Worm (Caenorhabditis elegans) whole organism, L3 larva: ENCODE measurements around the gene ints-11.
A peak's percentile ranks its signal among the peaks of the same experiment; 100 is the strongest.

Experiments used
- ZK546.5 ChIP-seq: sonication (generic microtip); optimal IDR thresholded peaks from 2 replicates; lab custom pipeline; 2017; ENCODE audit warnings: missing biosample characterization, missing genetic modification characterization
- ceh-16 ChIP-seq: sonication (generic microtip); optimal IDR thresholded peaks from 2 replicates; lab custom pipeline; 2017; ENCODE audit warnings: missing biosample characterization, missing genetic modification characterization
- ceh-28 ChIP-seq: fragments of 150-350 bp; optimal IDR thresholded peaks from 2 replicates; lab custom pipeline; 2014; ENCODE audit warnings: missing biosample characterization, missing genetic modification reagents, missing genetic modification characterization
- ceh-82 ChIP-seq: fragments of 150-350 bp; optimal IDR thresholded peaks from 2 replicates; lab custom pipeline; 2014; ENCODE audit warnings: missing biosample characterization, missing genetic modification characterization
- egl-5 ChIP-seq: fragments of 150-350 bp; optimal IDR thresholded peaks from 2 replicates; lab custom pipeline; 2017; ENCODE audit warnings: missing biosample characterization, missing genetic modification reagents, missing genetic modification characterization, inconsistent platforms
- elt-1 ChIP-seq: fragments of 150-350 bp; optimal IDR thresholded peaks from 2 replicates; lab custom pipeline; 2014; ENCODE audit warnings: missing biosample characterization, missing genetic modification characterization
- elt-2 ChIP-seq: sonication (generic microtip); optimal IDR thresholded peaks from 2 replicates; lab custom pipeline; 2016; ENCODE audit warnings: missing genetic modification reagents, mild to moderate bottlenecking, missing genetic modification characterization, missing compliant biosample characterization
- elt-3 ChIP-seq, 3 experiments: fragments of 150-350 bp in 1 of 3; sonication (generic microtip) in 2 of 3; optimal IDR thresholded peaks; 2 replicates in 2 of 3; 4 replicates in 1 of 3; lab custom pipeline; 2014 to 2017; ENCODE audit warnings: missing biosample characterization in 3 of 3, missing genetic modification characterization in 3 of 3
- eor-1 ChIP-seq, 2 experiments: fragments of 150-350 bp; optimal IDR thresholded peaks; 2 replicates each; lab custom pipeline; 2014 to 2018; ENCODE audit warnings: missing biosample characterization in 2 of 2, missing genetic modification characterization in 2 of 2
- fkh-2 ChIP-seq: fragments of 150-350 bp; optimal IDR thresholded peaks from 2 replicates; lab custom pipeline; 2014; ENCODE audit warnings: missing biosample characterization, missing genetic modification reagents, missing genetic modification characterization
- fos-1 ChIP-seq: fragments of 150-350 bp; optimal IDR thresholded peaks from 2 replicates; lab custom pipeline; 2014; ENCODE audit warnings: missing biosample characterization, missing genetic modification characterization
- jun-1 ChIP-seq: fragments of 150-350 bp; optimal IDR thresholded peaks from 2 replicates; lab custom pipeline; 2014; ENCODE audit warnings: missing biosample characterization, missing genetic modification reagents, missing genetic modification characterization
- lin-15B ChIP-seq: fragments of 150-350 bp; optimal IDR thresholded peaks from 2 replicates; lab custom pipeline; 2014; ENCODE audit warnings: missing biosample characterization, missing genetic modification characterization
- lsy-12 ChIP-seq: sonication (generic microtip); optimal IDR thresholded peaks from 2 replicates; lab custom pipeline; 2016; ENCODE audit warnings: mild to moderate bottlenecking, missing genetic modification characterization, missing compliant biosample characterization
- mdl-1 ChIP-seq: fragments of 150-350 bp; optimal IDR thresholded peaks from 2 replicates; lab custom pipeline; 2014; ENCODE audit warnings: missing biosample characterization, missing genetic modification characterization
- mml-1 ChIP-seq: fragments of 150-350 bp; sonication (generic microtip); optimal IDR thresholded peaks from 3 replicates; lab custom pipeline; 2014; ENCODE audit warnings: missing biosample characterization, missing genetic modification characterization
- nfya-1 ChIP-seq: sonication (generic microtip); optimal IDR thresholded peaks from 2 replicates; lab custom pipeline; 2017; ENCODE audit warnings: missing genetic modification characterization, mild to moderate bottlenecking, missing compliant biosample characterization, antibody characterized with exemption, moderate library complexity; ENCODE audit not compliant: insufficient read depth
- nhr-12 ChIP-seq: fragments of 150-350 bp; optimal IDR thresholded peaks from 2 replicates; lab custom pipeline; 2014; ENCODE audit warnings: missing biosample characterization, missing genetic modification characterization
- nhr-23 ChIP-seq: fragments of 150-350 bp; optimal IDR thresholded peaks from 2 replicates; lab custom pipeline; 2014; ENCODE audit warnings: missing biosample characterization, missing genetic modification reagents, missing genetic modification characterization
- nhr-237 ChIP-seq: fragments of 150-350 bp; optimal IDR thresholded peaks from 2 replicates; lab custom pipeline; 2014; ENCODE audit warnings: missing biosample characterization, missing genetic modification characterization
- nhr-25 ChIP-seq: sonication (generic microtip); optimal IDR thresholded peaks from 2 replicates; lab custom pipeline; 2017; ENCODE audit warnings: missing biosample characterization, missing genetic modification characterization
- nhr-43 ChIP-seq: sonication (generic microtip); optimal IDR thresholded peaks from 2 replicates; lab custom pipeline; 2016; ENCODE audit warnings: mild to moderate bottlenecking, missing genetic modification characterization, missing compliant biosample characterization; ENCODE audit not compliant: poor library complexity, severe bottlenecking
- nhr-67 ChIP-seq: fragments of 150-350 bp; optimal IDR thresholded peaks from 2 replicates; lab custom pipeline; 2014; ENCODE audit warnings: missing biosample characterization, missing genetic modification characterization
- sea-2 ChIP-seq: fragments of 150-350 bp; sonication (generic microtip); optimal IDR thresholded peaks from 4 replicates; lab custom pipeline; 2014; ENCODE audit warnings: missing biosample characterization, missing genetic modification reagents, missing genetic modification characterization
- skn-1 ChIP-seq: fragments of 150-350 bp; optimal IDR thresholded peaks from 2 replicates; lab custom pipeline; 2014; ENCODE audit warnings: missing biosample characterization, missing genetic modification characterization
- snpc-4 ChIP-seq: fragments of 150-350 bp; optimal IDR thresholded peaks from 2 replicates; lab custom pipeline; 2014; ENCODE audit warnings: missing biosample characterization, missing genetic modification characterization
- tbx-2 ChIP-seq: sonication (generic microtip); optimal IDR thresholded peaks from 2 replicates; lab custom pipeline; 2016; ENCODE audit warnings: mild to moderate bottlenecking, missing genetic modification characterization, missing compliant biosample characterization
- ztf-4 ChIP-seq: fragments of 150-350 bp; optimal IDR thresholded peaks from 2 replicates; lab custom pipeline; 2014; ENCODE audit warnings: missing biosample characterization, missing genetic modification characterization

ints-11 gene

DNA sequence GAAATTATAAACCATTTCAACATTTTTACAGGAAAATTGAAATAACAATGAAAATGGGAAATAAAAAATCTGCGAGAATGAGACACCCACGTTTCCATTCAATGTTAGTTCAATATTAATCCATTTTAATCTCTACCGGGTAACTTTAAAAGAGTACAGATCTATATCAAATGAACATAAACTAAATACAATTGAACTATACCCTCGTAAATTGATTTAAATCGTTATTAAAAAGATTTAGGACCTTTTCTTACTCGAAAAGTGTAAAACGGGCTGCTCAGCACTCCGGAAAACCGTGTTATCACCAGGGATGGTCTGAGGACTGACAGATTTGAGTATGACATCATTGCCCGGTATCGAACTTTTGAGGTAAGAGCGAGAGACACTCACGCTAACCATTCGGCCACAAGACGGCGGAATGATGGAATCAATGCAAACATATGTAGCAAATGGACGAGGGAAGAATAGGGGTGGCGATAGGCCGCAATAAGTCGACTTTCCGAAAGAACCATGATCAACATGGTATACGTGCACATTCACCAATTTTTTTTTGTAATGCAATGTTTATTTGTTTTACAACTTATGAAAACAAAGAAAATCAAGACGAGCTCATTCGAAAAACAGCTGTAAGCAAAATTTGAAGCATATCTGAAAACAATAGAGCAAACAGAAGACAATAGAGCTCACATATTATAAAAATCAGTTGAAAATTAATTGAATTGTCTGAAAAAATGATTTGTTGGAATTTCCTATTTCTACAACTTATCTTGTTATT lies 36.2 kb downstream of the ints-11 start, which contains the start of the genes chst-1 and C41C4.9 (continued):
- TF ChIP-seq skn-1 (tag; lab: Kevin White, UChicago): peak; percentile 47
- TF ChIP-seq sea-2 (GFP tag; lab: Kevin White, UChicago): no peak
- no peak for TF ChIP-seq jun-1 (tag; lab: Kevin White, UChicago)
- no peak for TF ChIP-seq nhr-237 (tag; lab: Kevin White, UChicago)
- TF ChIP-seq nhr-12: no peak

DNA sequence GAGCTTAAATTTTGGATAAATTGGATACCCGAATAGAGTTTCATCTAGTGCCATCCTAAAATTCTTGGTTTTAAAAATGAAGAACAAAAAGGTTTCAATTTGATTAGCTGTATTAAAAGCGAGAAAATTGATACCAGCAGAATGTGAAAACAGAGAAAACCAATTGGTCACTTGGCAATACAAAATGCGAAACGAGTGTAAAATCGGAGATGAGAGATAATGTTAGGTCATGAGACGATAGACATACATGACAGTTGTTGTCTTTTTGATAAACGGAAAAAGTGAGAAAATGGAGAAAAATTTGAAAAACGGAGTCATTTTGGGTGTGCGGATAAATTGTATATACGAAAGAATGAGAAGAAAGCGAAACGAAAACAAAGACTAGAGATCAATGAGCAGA lies 38.3 kb downstream of the ints-11 start, which contains the start of gene sfxn-5:
Gene sfxn-5 (minus strand): TSS at position 55 of the 400 bp plus-strand sequence.
- TF ChIP-seq nhr-237 (tag; lab: Kevin White, UChicago) (no peak), nfya-1 (peak; percentile 33), elt-2 (peak; percentile 17)
- TF ChIP-seq, all 47 proteins: peak for 2

DNA sequence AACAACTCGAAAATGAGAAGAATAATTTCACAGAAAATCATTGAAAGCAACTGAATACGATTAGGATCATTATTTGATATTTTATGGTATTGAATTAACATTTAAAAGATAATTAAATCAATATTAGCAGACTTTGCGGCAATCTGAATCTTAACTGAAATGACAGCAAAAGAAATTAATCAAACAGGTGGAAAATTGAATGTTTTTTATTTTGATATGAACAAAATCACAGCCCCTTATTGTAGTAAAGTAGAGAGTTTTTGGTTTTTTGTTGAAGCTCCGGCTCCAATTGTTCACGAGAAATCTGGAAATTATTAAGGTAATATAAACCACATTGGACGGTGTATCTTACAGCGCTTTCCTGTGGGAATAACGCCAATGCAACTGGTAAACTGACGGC lies 41.2 kb downstream of the ints-11 start, which contains the start of gene sre-2:
Gene sre-2 (minus strand): TSS at position 101 of the 400 bp plus-strand sequence.
- TF ChIP-seq ceh-82 (tag; lab: Kevin White, UChicago): no peak
- TF ChIP-seq fos-1 (tag; lab: Kevin White, UChicago): no peak
- no peak for TF ChIP-seq nhr-67 (tag; lab: Kevin White, UChicago)
- TF ChIP-seq ZK546.5 (tag; lab: Kevin White, UChicago): no peak

DNA sequence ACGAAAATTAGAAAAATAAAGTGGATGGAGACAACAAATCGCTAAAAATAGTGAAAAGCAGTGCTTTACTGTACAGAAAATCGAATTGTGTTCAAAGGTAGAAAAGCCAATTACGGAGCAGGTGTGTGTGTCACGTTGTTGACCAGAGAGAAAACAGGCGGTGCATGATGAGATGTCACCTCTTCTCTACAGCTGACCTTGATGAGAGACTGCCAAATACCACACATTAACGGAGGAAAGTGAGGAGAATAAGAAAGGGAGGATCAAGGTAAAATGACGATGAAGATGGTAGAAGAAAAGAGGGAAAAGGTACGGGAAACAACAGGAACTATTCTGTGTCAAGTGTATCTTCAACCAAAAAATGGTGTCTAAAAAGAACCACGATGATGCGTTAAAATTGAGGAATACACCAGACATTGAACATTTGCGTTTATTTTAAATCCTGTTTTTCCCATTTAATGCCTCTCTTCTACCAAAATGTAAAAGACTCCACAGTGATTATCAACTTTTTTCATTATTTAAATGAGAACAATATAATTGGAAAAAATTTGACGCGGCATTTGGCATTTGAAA lies 44.0 kb downstream of the ints-11 start:
- no peak for TF ChIP-seq lsy-12 (tag; lab: Kevin White, UChicago)
- no peak for TF ChIP-seq ceh-16 (tag; lab: Kevin White, UChicago)
- peak; percentile 66 for TF ChIP-seq nhr-25
- peak; percentile 23 for TF ChIP-seq nhr-23 (tag; lab: Kevin White, UChicago)
- TF ChIP-seq jun-1 (tag; lab: Kevin White, UChicago): no peak

DNA sequence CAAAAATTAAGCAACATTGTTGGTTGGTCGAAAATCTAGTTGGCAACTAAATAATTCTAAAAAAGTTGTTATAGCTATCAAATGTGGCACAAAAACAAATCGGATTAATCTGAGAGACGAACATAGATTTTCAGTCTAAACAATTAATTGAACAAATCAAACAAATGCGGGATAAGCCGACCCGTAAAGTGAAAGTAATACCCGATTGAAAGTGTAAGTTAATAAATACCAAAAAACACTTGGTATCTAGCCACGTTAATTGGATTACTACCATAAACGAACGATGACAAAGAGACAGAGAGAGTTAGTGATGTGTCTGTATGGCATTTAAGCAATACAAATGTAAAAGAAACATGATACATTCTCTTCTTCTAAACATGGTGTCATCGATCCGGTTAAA lies 49.4 kb downstream of the ints-11 start:
- TF ChIP-seq nhr-25 (peak; percentile 41), nfya-1 (no peak)

DNA sequence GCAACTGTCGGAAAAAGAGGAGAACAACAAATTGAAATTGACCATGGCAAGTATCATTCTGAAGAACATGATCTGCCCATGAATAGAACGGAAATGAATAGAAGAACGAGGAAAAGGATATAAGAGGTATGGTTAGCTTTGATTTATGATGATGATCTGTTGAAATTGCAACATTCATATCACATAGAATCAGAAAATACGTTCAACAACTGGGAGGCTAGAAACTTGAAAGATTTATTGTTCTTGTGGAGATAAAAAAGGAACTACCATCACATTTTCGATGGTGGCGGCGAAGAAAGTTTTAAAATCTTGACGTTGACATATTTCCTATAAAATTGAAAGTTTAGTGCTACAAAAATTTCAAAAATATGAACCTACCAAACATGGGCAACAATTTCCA lies 50.0 kb downstream of the ints-11 start:
- TF ChIP-seq snpc-4 (tag; lab: Kevin White, UChicago): no peak

DNA sequence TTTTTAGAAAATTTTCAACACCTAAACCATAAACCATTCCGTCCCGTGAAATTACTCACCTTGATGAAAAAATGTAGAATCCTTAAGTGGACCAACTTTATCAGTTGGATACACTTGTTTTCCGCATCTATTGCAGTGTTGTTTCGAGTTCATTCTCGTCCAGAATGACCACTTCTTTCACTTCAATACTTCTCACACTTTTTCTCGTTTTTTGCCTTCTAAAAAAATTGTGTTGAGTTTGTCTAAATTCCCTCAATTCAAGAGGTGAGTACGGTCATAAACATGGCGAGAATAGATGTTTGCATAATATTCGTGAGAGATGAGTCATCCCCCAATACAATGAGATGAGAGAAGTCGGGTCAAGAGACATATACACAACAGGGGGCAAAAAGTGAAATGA lies 50.7 kb downstream of the ints-11 start, which contains the start of gene ltd-1:
Gene ltd-1 (minus strand): TSS at position 218 of the 400 bp plus-strand sequence.
- TF ChIP-seq snpc-4 (tag; lab: Kevin White, UChicago) (no peak), nhr-25 (no peak), tbx-2 (tag; lab: Kevin White, UChicago) (no peak), jun-1 (tag; lab: Kevin White, UChicago) (no peak), lsy-12 (tag; lab: Kevin White, UChicago) (no peak), fos-1 (tag; lab: Kevin White, UChicago) (no peak), elt-3 (tag; optimal IDR thresholded peaks at IDR 0.05; lab: Kevin White, UChicago) (no peak), ceh-28 (tag; lab: Kevin White, UChicago) (no peak), ZK546.5 (tag; lab: Kevin White, UChicago) (no peak), elt-2 (no peak), mml-1 (tag; lab: Kevin White, UChicago) (no peak), ceh-16 (tag; lab: Kevin White, UChicago) (no peak), ztf-4 (tag; lab: Kevin White, UChicago) (no peak), lin-15B (tag; lab: Kevin White, UChicago) (no peak), fkh-2 (tag; lab: Kevin White, UChicago) (no peak), mdl-1 (tag; lab: Kevin White, UChicago) (no peak), egl-5 (tag; lab: Kevin White, UChicago) (no peak), eor-1 (tag; optimal IDR thresholded peaks at IDR 0.05; lab: Kevin White, UChicago) (no peak), elt-1 (tag; lab: Kevin White, UChicago) (no peak), nhr-43 (tag; lab: Kevin White, UChicago) (no peak)
- TF ChIP-seq, all 47 proteins: peak for 0
